Worm (Caenorhabditis elegans) whole organism, midembryonic: ENCODE results near the gene srj-57.

Experiments
- T22C8.4 ChIP-seq: fragments of 200-800 bp; sonication (Bioruptor generic); IDR thresholded peaks from 2 replicates; pipeline ENCODE4 v1.3.6; 2022; ENCODE audit warnings: missing genetic modification characterization, missing compliant biosample characterization
- cog-1 ChIP-seq: sonication (generic microtip); optimal IDR thresholded peaks from 2 replicates; lab custom pipeline; 2016; ENCODE audit warnings: missing genetic modification characterization, missing compliant biosample characterization
- flt-1 ChIP-seq: fragments of 200-800 bp; sonication (Bioruptor generic); IDR thresholded peaks from 2 replicates; pipeline ENCODE4 v1.3.6; 2022; ENCODE audit warnings: missing genetic modification characterization, missing compliant biosample characterization
- klf-2 ChIP-seq: fragments of 200-800 bp; sonication (Bioruptor generic); conservative IDR thresholded peaks from 2 replicates; pipeline ENCODE4 v1.3.6; 2022; ENCODE audit warnings: missing genetic modification reagents, missing genetic modification characterization, missing compliant biosample characterization
- med-1 ChIP-seq: sonication (generic microtip); optimal IDR thresholded peaks from 2 replicates; lab custom pipeline; 2017; ENCODE audit warnings: missing genetic modification characterization, mild to moderate bottlenecking, missing compliant biosample characterization, antibody characterized with exemption, missing genetic modification reagents; ENCODE audit not compliant: insufficient read depth
- ref-1 ChIP-seq: fragments of 200-800 bp; sonication (Bioruptor generic); conservative IDR thresholded peaks from 2 replicates; pipeline ENCODE4 v1.3.6; 2022; ENCODE audit warnings: missing genetic modification reagents, missing genetic modification characterization, missing compliant biosample characterization
- tab-1 ChIP-seq: fragments of 200-800 bp; sonication (Bioruptor generic); IDR thresholded peaks from 2 replicates; pipeline ENCODE4 v1.3.6; 2022; ENCODE audit warnings: missing genetic modification characterization, missing compliant biosample characterization
- ztf-23 ChIP-seq: fragments of 200-800 bp; sonication (Bioruptor generic); IDR thresholded peaks from 2 replicates; pipeline ENCODE4 v1.3.6; 2022; ENCODE audit warnings: missing genetic modification reagents, missing genetic modification characterization, missing compliant biosample characterization
- ztf-29 ChIP-seq: fragments of 200-800 bp; sonication (Bioruptor generic); IDR thresholded peaks from 2 replicates; pipeline ENCODE4 v1.3.6; 2022; ENCODE audit warnings: missing genetic modification reagents, missing genetic modification characterization, missing compliant biosample characterization

DNA sequence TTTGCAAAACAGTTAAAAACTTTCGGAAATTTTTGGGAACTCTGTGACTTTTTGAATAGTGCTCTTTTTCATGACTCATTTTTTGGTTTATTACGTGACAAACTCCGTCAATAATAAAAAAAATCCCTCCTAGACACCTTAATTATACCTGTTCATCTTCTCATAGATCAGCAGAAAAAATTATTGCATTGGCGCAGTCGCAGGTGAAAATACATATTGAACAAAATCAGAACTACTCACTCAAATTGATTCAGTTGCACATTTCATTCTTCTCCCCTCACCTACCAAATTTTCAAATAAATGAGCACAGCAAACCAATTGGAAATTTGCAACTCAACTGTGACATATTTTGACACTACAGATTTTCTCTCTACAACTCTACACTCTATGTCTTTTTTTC lies 37.6 kb upstream of the srj-57 start, which contains the start of gene srh-127:
- TF ChIP-seq ztf-29 (GFP tag; lab: Robert Waterston, UW) (no peak), tab-1 (GFP tag; lab: Robert Waterston, UW) (no peak), T22C8.4 (GFP tag; lab: Robert Waterston, UW) (no peak), cog-1 (tag; lab: Kevin White, UChicago) (no peak), med-1 (no peak), ref-1 (GFP tag; lab: Robert Waterston, UW) (no peak), flt-1 (GFP tag; lab: Robert Waterston, UW) (no peak), klf-2 (no peak), ztf-23 (GFP tag; lab: Robert Waterston, UW) (no peak)
